Worm (Caenorhabditis elegans): ENCODE data around the gene lec-7.

ce11 chrX:9807377-9808048 is 44.3 kb upstream of the lec-7 start, which contains the start of gene lgc-47:
- TF ChIP-seq mdl-1 (tag; optimal IDR thresholded peaks at IDR 0.05) (no peak), lin-15B (tag; optimal IDR thresholded peaks at IDR 0.05) (no peak), elt-2 (tag; optimal IDR thresholded peaks at IDR 0.05) (no peak), ceh-9 (tag; optimal IDR thresholded peaks at IDR 0.05) (no peak), unc-62 (GFP tag; optimal IDR thresholded peaks at IDR 0.05) (no peak), unc-39 (tag; optimal IDR thresholded peaks at IDR 0.05) (no peak), elt-3 (tag; optimal IDR thresholded peaks at IDR 0.05) (no peak), egl-27 (tag; optimal IDR thresholded peaks at IDR 0.05) (no peak), nhr-76 (tag; optimal IDR thresholded peaks at IDR 0.05) (no peak)
